Worm (Caenorhabditis elegans) whole organism, mixed stage, embryonic: ENCODE results near the gene srh-195.
"Not testable (repeated sequence)": the region's sequence is repeated elsewhere in the genome, so short reads cannot be mapped to it uniquely, and the experiment has no call there.

ENCODE experiments used
- M03D4.4 ChIP-seq: sonication (generic microtip); optimal IDR thresholded peaks from 2 replicates; lab custom pipeline; 2017; ENCODE audit warnings: mild to moderate bottlenecking, missing genetic modification characterization, missing compliant biosample characterization
- bed-3 ChIP-seq: fragments of 200-800 bp; sonication (Bioruptor generic); optimal IDR thresholded peaks from 3 replicates; lab custom pipeline; 2018; ENCODE audit warnings: mild to moderate bottlenecking, missing genetic modification characterization, moderate library complexity, missing compliant biosample characterization
- blmp-1 ChIP-seq: fragments of 150-350 bp; optimal IDR thresholded peaks from 2 replicates; lab custom pipeline; 2014; ENCODE audit warnings: missing biosample characterization, missing genetic modification characterization
- ceh-39 ChIP-seq: fragments of 150-350 bp; optimal IDR thresholded peaks from 2 replicates; lab custom pipeline; 2014; ENCODE audit warnings: missing biosample characterization, missing genetic modification characterization
- ces-1 ChIP-seq: fragments of 150-350 bp; optimal IDR thresholded peaks from 2 replicates; lab custom pipeline; 2014; ENCODE audit warnings: missing biosample characterization, missing genetic modification reagents, missing genetic modification characterization
- cnd-1 ChIP-seq: fragments of 200-800 bp; sonication (Bioruptor generic); optimal IDR thresholded peaks from 2 replicates; lab custom pipeline; 2018; ENCODE audit warnings: mild to moderate bottlenecking, missing genetic modification characterization, missing compliant biosample characterization
- drap-1 ChIP-seq: fragments of 200-800 bp; sonication (Bioruptor generic); optimal IDR thresholded peaks from 3 replicates; lab custom pipeline; 2018; ENCODE audit warnings: mild to moderate bottlenecking, missing genetic modification characterization, missing compliant biosample characterization
- elt-1 ChIP-seq: sonication (generic microtip); optimal IDR thresholded peaks from 2 replicates; lab custom pipeline; 2017; ENCODE audit warnings: missing genetic modification characterization, mild to moderate bottlenecking, missing compliant biosample characterization, antibody characterized with exemption, moderate library complexity, borderline replicate concordance; ENCODE audit not compliant: insufficient read depth
- elt-3 ChIP-seq: fragments of 150-350 bp; optimal IDR thresholded peaks from 2 replicates; lab custom pipeline; 2014; ENCODE audit warnings: missing biosample characterization, missing genetic modification characterization
- flh-1 ChIP-seq: fragments of 200-800 bp; sonication (Bioruptor generic); optimal IDR thresholded peaks from 2 replicates; lab custom pipeline; 2018; ENCODE audit warnings: mild to moderate bottlenecking, missing genetic modification characterization, moderate library complexity, missing compliant biosample characterization
- ham-2 ChIP-seq: fragments of 200-800 bp; sonication (Bioruptor generic); optimal IDR thresholded peaks from 2 replicates; lab custom pipeline; 2018; ENCODE audit warnings: mild to moderate bottlenecking, missing genetic modification characterization, missing compliant biosample characterization
- hlh-1 ChIP-seq: fragments of 150-350 bp; optimal IDR thresholded peaks from 2 replicates; lab custom pipeline; 2014; ENCODE audit warnings: missing biosample characterization, missing genetic modification reagents, missing genetic modification characterization
- lin-32 ChIP-seq: fragments of 200-800 bp; sonication (Bioruptor generic); optimal IDR thresholded peaks from 2 replicates; lab custom pipeline; 2018; ENCODE audit warnings: mild to moderate bottlenecking, missing genetic modification characterization, missing compliant biosample characterization
- lsy-2 ChIP-seq: fragments of 150-350 bp; optimal IDR thresholded peaks from 2 replicates; lab custom pipeline; 2014; ENCODE audit warnings: missing biosample characterization, missing genetic modification characterization
- mab-5 ChIP-seq: fragments of 150-350 bp; optimal IDR thresholded peaks from 2 replicates; lab custom pipeline; 2014; ENCODE audit warnings: missing biosample characterization, missing genetic modification characterization
- mep-1 ChIP-seq: fragments of 150-350 bp; optimal IDR thresholded peaks from 2 replicates; lab custom pipeline; 2017; ENCODE audit warnings: missing biosample characterization, missing genetic modification reagents, missing genetic modification characterization, inconsistent platforms
- mls-2 ChIP-seq: sonication (generic microtip); optimal IDR thresholded peaks from 2 replicates; lab custom pipeline; 2016; ENCODE audit warnings: mild to moderate bottlenecking, missing genetic modification characterization, moderate library complexity, missing compliant biosample characterization
- nhr-2 ChIP-seq: fragments of 150-350 bp; optimal IDR thresholded peaks from 2 replicates; lab custom pipeline; 2014; ENCODE audit warnings: missing biosample characterization, missing genetic modification characterization
- nhr-237 ChIP-seq: fragments of 150-350 bp; optimal IDR thresholded peaks from 2 replicates; lab custom pipeline; 2014; ENCODE audit warnings: missing biosample characterization, missing genetic modification characterization
- nhr-28 ChIP-seq: fragments of 150-350 bp; optimal IDR thresholded peaks from 2 replicates; lab custom pipeline; 2014; ENCODE audit warnings: missing biosample characterization, missing genetic modification characterization
- nhr-76 ChIP-seq: sonication (generic microtip); optimal IDR thresholded peaks from 2 replicates; lab custom pipeline; 2017; ENCODE audit warnings: missing biosample characterization, missing genetic modification characterization
- pha-4 ChIP-seq: fragments of 150-350 bp; optimal IDR thresholded peaks from 2 replicates; lab custom pipeline; 2018; ENCODE audit warnings: missing biosample characterization, missing genetic modification reagents, missing genetic modification characterization
- sem-2 ChIP-seq: fragments of 200-800 bp; sonication (Bioruptor generic); optimal IDR thresholded peaks from 2 replicates; lab custom pipeline; 2018; ENCODE audit warnings: mild to moderate bottlenecking, missing genetic modification characterization, missing compliant biosample characterization
- sptf-1 ChIP-seq: sonication (generic microtip); optimal IDR thresholded peaks from 2 replicates; lab custom pipeline; 2017; ENCODE audit warnings: mild to moderate bottlenecking, missing genetic modification characterization, moderate library complexity, missing compliant biosample characterization
- tbx-8 ChIP-seq: fragments of 200-800 bp; sonication (Bioruptor generic); optimal IDR thresholded peaks from 2 replicates; lab custom pipeline; 2018; ENCODE audit warnings: mild to moderate bottlenecking, missing genetic modification characterization, moderate library complexity, missing compliant biosample characterization
- unc-120 ChIP-seq: sonication (generic microtip); optimal IDR thresholded peaks from 2 replicates; lab custom pipeline; 2017; ENCODE audit warnings: missing genetic modification characterization, missing compliant biosample characterization; ENCODE audit not compliant: poor library complexity, severe bottlenecking
- unc-39 ChIP-seq: fragments of 150-350 bp; optimal IDR thresholded peaks from 2 replicates; lab custom pipeline; 2014; ENCODE audit warnings: missing biosample characterization, missing genetic modification characterization
- unc-62 ChIP-seq: fragments of 150-350 bp; optimal IDR thresholded peaks from 2 replicates; lab custom pipeline; 2014; ENCODE audit warnings: missing biosample characterization, missing genetic modification reagents, missing genetic modification characterization
- zip-8 ChIP-seq: fragments of 150-350 bp; optimal IDR thresholded peaks from 2 replicates; lab custom pipeline; 2014; ENCODE audit warnings: missing biosample characterization, missing genetic modification characterization
- ztf-11 ChIP-seq: fragments of 150-350 bp; optimal IDR thresholded peaks from 2 replicates; lab custom pipeline; 2014; ENCODE audit warnings: missing biosample characterization, missing genetic modification characterization

The srh-195 gene

DNA sequence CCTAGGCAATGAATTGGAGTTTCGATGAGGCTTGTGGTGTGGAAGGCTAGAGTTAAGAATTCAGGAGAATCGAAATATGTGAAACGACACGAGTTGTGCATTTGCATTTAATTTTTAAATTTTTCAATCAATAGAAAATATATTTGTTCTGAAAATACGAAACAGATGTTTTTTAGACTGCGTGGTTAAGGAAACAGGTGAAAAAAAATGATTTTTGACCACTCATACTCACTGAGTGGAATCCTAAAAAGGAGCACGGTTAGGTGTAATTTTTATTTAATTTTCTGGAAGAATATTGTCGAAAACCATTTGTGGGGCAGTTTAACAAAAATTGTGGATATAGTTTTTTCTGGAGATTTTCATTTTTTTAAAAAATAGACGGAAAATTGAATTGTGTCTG lies at the start of gene srh-195:
TSS of gene srh-195 (minus strand) at position 101 of the 400 bp plus-strand sequence.
- TF ChIP-seq sptf-1 (tag; lab: Kevin White, UChicago), result no peak
- TF ChIP-seq pha-4 (tag; lab: Kevin White, UChicago), result no peak
- TF ChIP-seq mep-1, result no peak
- no peak for TF ChIP-seq unc-120
- no peak for TF ChIP-seq ztf-11
- no peak for TF ChIP-seq blmp-1 (tag; lab: Kevin White, UChicago)
- no peak for TF ChIP-seq unc-39 (tag; lab: Kevin White, UChicago)
- no peak for TF ChIP-seq bed-3 (GFP tag; lab: Kevin White, UChicago)
- TF ChIP-seq elt-3 (tag; lab: Kevin White, UChicago), result no peak
- no peak for TF ChIP-seq mab-5 (tag; lab: Kevin White, UChicago)
- no peak for TF ChIP-seq M03D4.4
- no peak for TF ChIP-seq ceh-39 (tag; lab: Kevin White, UChicago)
- TF ChIP-seq ces-1, result no peak
- no peak for TF ChIP-seq ham-2 (GFP tag; lab: Kevin White, UChicago)

DNA sequence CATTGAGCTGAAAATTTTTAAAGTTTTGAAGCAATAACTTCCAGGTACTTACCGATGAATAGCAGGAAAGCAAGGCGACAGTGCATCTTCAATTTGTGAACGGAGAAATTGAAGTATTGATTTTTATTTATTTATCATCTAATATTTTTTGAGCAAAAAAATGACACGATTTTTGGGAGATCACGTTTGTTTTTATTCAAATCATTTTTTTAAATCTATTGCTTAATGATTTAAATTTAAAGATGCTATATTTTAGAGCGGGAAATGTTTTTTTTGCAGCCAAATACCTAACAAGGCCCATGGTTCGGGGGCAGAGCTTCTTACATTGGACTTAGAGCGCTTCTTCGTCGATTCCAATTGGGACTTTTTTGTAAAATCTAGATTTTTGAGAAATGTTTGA lies 49.7 kb upstream of the srh-195 start, which contains the start of gene C33C12.4:
TSS of gene C33C12.4 (minus strand) at position 101 of the 400 bp plus-strand sequence.
- TF ChIP-seq lin-32, result no peak
- no peak for TF ChIP-seq lsy-2 (tag; lab: Kevin White, UChicago)
- no peak for TF ChIP-seq mls-2 (tag; lab: Kevin White, UChicago)
- TF ChIP-seq hlh-1 (tag; lab: Kevin White, UChicago), result no peak
- TF ChIP-seq tbx-8, result no peak
- TF ChIP-seq M03D4.4, result no peak
- no peak for TF ChIP-seq nhr-76 (tag; lab: Kevin White, UChicago)
- TF ChIP-seq nhr-2 (tag; lab: Kevin White, UChicago), result no peak

DNA sequence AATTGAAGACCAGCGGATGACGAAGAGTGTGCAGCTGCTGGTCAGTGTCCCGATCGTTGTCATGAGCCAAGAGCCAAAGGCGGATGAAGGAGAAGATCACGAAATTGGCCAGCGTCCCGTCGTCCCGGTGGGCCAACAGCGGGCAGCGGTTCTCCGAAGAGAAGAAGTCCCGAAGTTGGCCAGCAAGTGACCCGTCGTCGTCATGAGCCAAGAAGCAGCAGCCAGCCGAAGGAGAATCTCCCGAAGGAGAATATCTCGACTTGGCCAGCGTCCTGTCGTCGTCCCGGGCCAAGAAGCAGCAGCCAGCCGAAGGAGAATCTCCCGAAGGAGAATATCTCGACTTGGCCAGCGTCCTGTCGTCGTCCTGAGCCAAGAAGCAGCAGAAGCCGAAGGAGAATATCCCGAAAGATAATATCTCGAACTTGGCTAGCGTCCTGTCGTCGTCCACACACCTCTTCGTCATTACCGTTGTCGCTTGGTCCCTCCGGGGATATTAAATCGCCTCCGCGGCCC lies 46.7 kb upstream of the srh-195 start, which contains the start of gene C33C12.11:
TSS of gene C33C12.11 (minus strand) at position 463 of the 513 bp plus-strand sequence.
- not testable (repeated sequence) for TF ChIP-seq ham-2 (GFP tag; lab: Kevin White, UChicago); mls-2 (tag; lab: Kevin White, UChicago); zip-8

DNA sequence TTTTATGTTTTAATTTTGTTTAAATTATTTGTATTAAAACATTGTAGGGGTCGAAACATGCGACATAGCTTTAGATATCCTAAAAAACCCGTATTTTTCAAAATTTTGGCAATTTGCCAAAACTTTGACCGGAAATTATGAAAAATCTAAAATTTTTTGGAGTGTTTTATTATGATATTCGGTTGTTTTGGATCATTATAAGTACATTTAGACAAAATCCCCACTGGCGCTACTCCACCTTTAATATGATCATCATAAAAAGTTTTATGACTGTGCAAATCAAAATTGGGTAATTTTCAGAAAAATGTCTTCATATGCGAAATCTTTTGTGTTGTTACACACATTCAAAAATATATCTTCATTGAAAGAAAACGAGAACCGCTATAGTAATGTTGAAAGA lies 37.0 kb upstream of the srh-195 start, which contains the start of gene math-18:
TSS of gene math-18 (plus strand) at position 301 of the 400 bp plus-strand sequence.
- TF ChIP-seq mab-5, cnd-1, unc-39 (tag; lab: Kevin White, UChicago): not testable (repeated sequence)

DNA sequence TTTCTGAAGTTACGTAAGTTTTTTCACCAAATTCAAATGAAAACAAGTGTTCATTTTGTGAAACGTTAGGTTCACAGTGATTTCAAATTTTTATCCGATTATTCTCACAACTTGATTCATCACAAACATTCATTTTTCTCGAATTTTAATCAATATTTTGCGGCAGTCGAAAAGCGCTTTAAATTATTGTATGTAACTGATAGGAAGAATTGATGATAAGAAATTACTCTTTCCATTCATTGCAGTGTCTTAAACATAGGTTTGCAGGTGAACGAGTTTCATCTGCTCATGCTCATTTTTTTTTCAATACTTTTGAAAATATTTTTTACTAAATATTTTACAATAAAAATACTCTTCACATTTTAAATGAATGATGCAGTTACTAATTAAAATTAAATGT lies 35.8 kb upstream of the srh-195 start:
- TF ChIP-seq lsy-2 (tag; lab: Kevin White, UChicago) (no peak), unc-120 (no peak), elt-1 (no peak), M03D4.4 (no peak), sptf-1 (tag; lab: Kevin White, UChicago) (no peak), unc-62 (GFP tag; lab: Kevin White, UChicago) (no peak), nhr-237 (tag; lab: Kevin White, UChicago) (no peak), elt-3 (tag; lab: Kevin White, UChicago) (no peak), ceh-39 (tag; lab: Kevin White, UChicago) (no peak), mab-5 (tag; lab: Kevin White, UChicago) (no peak)

DNA sequence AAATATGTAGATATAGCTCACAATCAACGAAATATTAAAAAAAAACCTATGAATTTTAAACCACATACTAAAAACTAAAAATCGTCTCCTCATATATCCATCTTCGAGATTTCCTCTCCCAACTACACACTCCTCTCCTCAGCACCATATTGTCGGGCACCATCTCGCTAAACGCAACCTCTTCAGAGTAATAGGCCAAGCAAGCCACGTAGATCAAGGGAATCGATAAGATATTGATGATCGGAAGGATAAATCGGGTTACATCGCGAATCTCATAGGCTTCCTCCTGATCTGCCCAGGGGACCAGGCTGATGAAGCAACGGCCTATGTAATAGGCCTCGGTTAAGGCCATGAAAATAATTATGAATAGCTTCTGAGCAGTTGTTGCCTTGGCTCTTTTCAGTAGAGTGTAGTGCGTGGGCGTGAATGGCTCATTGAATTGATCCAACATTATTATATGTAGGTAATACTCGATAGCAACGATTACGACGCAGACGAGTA lies 33.8 kb upstream of the srh-195 start, which contains the start of the genes C40A11.7 and C40A11.8:
TSS of gene C40A11.7 (minus strand) at position 101 of the 501 bp plus-strand sequence.
TSS of gene C40A11.8 (minus strand) at position 451 of the 501 bp plus-strand sequence.
- peak; percentile 74 for TF ChIP-seq elt-1
- TF ChIP-seq nhr-76 (tag; lab: Kevin White, UChicago), result no peak
- TF ChIP-seq zip-8, result no peak

DNA sequence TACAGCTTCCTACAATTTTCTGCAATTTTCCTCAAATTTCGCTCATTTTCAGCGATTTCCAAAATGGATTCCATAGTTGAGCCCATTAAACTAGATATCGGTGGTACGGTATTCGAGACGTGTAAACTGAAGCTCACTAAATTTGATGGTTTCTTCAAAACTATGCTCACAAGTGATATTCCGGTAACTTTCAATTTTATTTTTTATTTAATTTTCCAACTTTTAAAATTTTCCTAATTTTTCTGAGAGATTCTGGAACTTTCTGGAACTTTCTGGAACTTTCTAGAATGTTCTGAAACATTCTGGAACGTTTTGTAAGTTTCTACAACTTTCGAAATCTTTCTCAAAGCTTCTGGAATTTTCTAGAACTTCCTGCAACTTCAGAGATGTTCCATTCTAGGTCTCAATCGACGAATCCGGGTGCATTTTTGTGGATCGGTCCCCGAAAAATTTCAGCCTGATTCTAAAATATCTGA lies 30.2 kb upstream of the srh-195 start, which contains the start of gene C40A11.2:
TSS of gene C40A11.2 (plus strand) at position 51 of the 476 bp plus-strand sequence.
- TF ChIP-seq drap-1 (GFP tag; lab: Kevin White, UChicago) (no peak), nhr-28 (tag; lab: Kevin White, UChicago) (no peak), mls-2 (tag; lab: Kevin White, UChicago) (no peak), blmp-1 (tag; lab: Kevin White, UChicago) (no peak), ces-1 (no peak), nhr-2 (tag; lab: Kevin White, UChicago) (no peak), sem-2 (GFP tag; lab: Kevin White, UChicago) (no peak), elt-1 (no peak), sptf-1 (tag; lab: Kevin White, UChicago) (no peak), M03D4.4 (no peak), tbx-8 (no peak), nhr-237 (tag; lab: Kevin White, UChicago) (no peak), flh-1 (no peak), mab-5 (tag; lab: Kevin White, UChicago) (no peak)
